Worm (Caenorhabditis elegans) whole organism, L4/young adult: Measurements from ENCODE around the gene R09A1.3.

Source experiments
- W03F9.2 ChIP-seq: fragments of 150-350 bp; optimal IDR thresholded peaks from 2 replicates; lab custom pipeline; 2014; ENCODE audit warnings: missing biosample characterization, missing genetic modification characterization
- him-1 ChIP-seq: sonication (generic microtip); optimal IDR thresholded peaks from 2 replicates; lab custom pipeline; 2016; ENCODE audit warnings: missing genotype, missing genetic modification reagents, missing genetic modification characterization, missing compliant biosample characterization

- TF ChIP-seq W03F9.2 (tag; lab: Kevin White, UChicago) (no peak), him-1 (tag; lab: Kevin White, UChicago) (no peak)
Measured at ce11 chrV:982281-982756, 44.6 kb downstream of the R09A1.3 start, which contains the start of the genes Y50D4C.12 and unc-34.
